Fruit fly (Drosophila melanogaster): Measurements from ENCODE around the gene CG3345.

CG3345 gene

DNA sequence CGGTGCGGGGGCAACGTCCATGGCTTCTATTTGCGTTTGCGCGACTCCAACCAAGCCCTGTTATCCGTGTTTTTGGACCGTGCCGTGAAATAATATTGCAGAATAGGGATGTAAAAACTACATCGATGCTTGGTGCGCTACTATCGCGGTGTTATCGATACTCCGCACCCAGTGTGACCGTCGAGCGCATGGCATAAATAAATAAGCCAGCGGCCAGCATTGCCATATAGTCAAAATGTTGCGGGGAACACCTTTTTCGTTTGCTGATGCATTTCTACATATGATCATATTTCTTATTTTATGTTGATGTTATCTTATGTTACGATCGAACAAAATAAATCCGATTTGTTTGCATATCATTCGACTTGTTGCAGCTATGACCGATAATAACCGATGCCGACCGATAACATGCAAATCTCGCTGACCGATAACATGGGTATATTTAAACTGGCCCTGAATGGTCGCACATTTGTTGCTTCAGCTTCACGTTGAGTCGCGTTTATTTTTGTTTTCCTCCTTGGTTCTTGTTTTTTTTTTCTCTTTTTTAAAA, 8.3 kb downstream of the CG3345 start, which contains the start of gene smo (continued):
- TF ChIP-seq Awh (GFP tag; IDR thresholded peaks at IDR 0.05), result no peak
- TF ChIP-seq cwo (GFP tag; optimal IDR thresholded peaks at IDR 0.05), result no peak
- peak; percentile 35 for TF ChIP-seq ssp (GFP tag; IDR thresholded peaks at IDR 0.05)
- peak; percentile 84 for TF ChIP-seq sens (GFP tag)
- no peak for TF ChIP-seq tx (GFP tag; optimal IDR thresholded peaks at IDR 0.05)
- TF ChIP-seq CG30020 (tag; optimal IDR thresholded peaks at IDR 0.05), result peak; percentile 52
- peak; percentile 62 for TF ChIP-seq CG2120 (GFP tag; optimal IDR thresholded peaks at IDR 0.05)
- peak; percentile 62 for TF ChIP-seq CG3847 (GFP tag; IDR thresholded peaks at IDR 0.05)
- no peak for TF ChIP-seq br (optimal IDR thresholded peaks at IDR 0.05)
- no peak for TF ChIP-seq H15 (GFP tag; IDR thresholded peaks at IDR 0.05)
- peak; percentile 91 for TF ChIP-seq amos (GFP tag; IDR thresholded peaks at IDR 0.05; ENCODE audit: partially characterized antibody)
- TF ChIP-seq Elba2 (GFP tag; optimal IDR thresholded peaks at IDR 0.05), result no peak
- no peak for TF ChIP-seq mirr (GFP tag; optimal IDR thresholded peaks at IDR 0.05)
- peak; percentile 90 for TF ChIP-seq CG13287 (GFP tag; IDR thresholded peaks at IDR 0.05; ENCODE audit: partially characterized antibody)
- TF ChIP-seq CG11456 (GFP tag; IDR thresholded peaks at IDR 0.05), result 0 out of 3 replicates have a peak, but pooled peaks have one; percentile 35
- TF ChIP-seq Fer2 (tag; optimal IDR thresholded peaks at IDR 0.05), result no peak
- peak; percentile 87 for TF ChIP-seq unc-4 (GFP tag; IDR thresholded peaks at IDR 0.05; ENCODE audit: partially characterized antibody)
- TF ChIP-seq CG10654 (GFP tag; optimal IDR thresholded peaks at IDR 0.05), result peak; percentile 56
- TF ChIP-seq CG16863 (GFP tag; optimal IDR thresholded peaks at IDR 0.05), result peak; percentile 96
- TF ChIP-seq Bteb2 (GFP tag; optimal IDR thresholded peaks at IDR 0.05), result peak; percentile 55
- peak; percentile 14 for TF ChIP-seq nerfin-1 (tag; optimal IDR thresholded peaks at IDR 0.05)
- TF ChIP-seq repo (GFP tag; optimal IDR thresholded peaks at IDR 0.05), result peak; percentile 42
- TF ChIP-seq crol (GFP tag; IDR thresholded peaks at IDR 0.05), result no peak; the same call in 1 of the 2 replicates
- TF ChIP-seq CG30403 (GFP tag; optimal IDR thresholded peaks at IDR 0.05), result peak; percentile 44
- TF ChIP-seq CG1832 (GFP tag; optimal IDR thresholded peaks at IDR 0.05), result no peak
- peak in 1 of 2 experiments; percentile 12 for TF ChIP-seq insv (GFP tag; optimal IDR thresholded peaks at IDR 0.05)
- TF ChIP-seq Hr3 (GFP tag; optimal IDR thresholded peaks at IDR 0.05), result peak; percentile 33
- TF ChIP-seq E2f2 (GFP tag; IDR thresholded peaks at IDR 0.05), result peak; percentile 55
- peak; percentile 57; the same call in 1 of the 2 replicates for TF ChIP-seq Rfx (GFP tag; IDR thresholded peaks at IDR 0.05)
- TF ChIP-seq CG2712 (tag; optimal IDR thresholded peaks at IDR 0.05), result peak; percentile 49
- peak; percentile 30 for TF ChIP-seq bab2 (GFP tag; optimal IDR thresholded peaks at IDR 0.05)
- TF ChIP-seq ro (GFP tag; IDR thresholded peaks at IDR 0.05), result no peak

DNA sequence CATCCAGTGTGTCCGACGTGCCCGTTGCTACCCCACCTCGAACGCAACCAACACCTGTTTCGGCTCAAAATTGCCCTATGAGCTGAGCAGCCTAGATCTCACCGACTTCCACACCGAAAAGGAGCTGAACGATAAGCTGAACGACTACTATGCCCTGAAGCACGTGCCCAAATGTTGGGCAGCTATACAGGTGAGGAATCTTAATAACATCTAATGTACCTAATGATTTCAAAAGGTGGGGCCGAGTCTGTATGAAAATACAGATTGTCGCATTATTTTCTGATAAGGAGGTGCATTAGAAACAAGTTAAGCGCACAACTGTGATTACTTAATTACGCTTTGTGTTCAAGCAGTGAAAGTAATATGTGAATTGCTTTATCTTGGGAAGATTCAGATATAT, 9.2 kb downstream of the CG3345 start, which contains the start of gene CG17078:
Gene CG17078 (minus strand): TSS at position 101 of the 400 bp plus-strand sequence.
- TF ChIP-seq mld (GFP tag; IDR thresholded peaks at IDR 0.05; ENCODE audit: partially characterized antibody) (0 out of 3 replicates have a peak, but pooled peaks have one; percentile 4), zen (tag; optimal IDR thresholded peaks at IDR 0.05) (no peak)

DNA sequence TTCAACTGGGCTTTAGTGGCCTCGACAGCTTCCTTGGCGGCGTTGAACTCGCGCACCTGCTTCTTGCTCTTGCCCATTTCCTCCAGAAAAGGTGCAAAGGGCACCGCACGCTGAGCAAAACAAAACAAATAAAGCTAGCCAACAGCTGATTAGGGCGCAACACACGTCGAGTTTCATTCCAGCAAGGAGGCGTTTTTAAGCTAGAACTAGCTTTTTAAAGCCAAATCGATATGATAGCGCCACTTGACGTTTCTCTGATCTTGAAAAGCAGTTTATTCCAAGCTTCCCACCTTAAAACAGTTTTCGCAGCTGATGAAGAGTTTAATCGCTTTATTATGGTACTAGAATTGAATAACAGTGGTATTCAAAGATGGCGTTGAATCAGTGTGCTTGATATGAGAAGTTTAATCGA, 14.2 kb downstream of the CG3345 start, which contains the start of gene CG11601:
Gene CG11601 (minus strand): TSS at position 199 of the 412 bp plus-strand sequence.
- TF ChIP-seq dmrt99B (tag; optimal IDR thresholded peaks at IDR 0.05), result no peak
- no peak for TF ChIP-seq toy (GFP tag; IDR thresholded peaks at IDR 0.05)
- no peak for TF ChIP-seq aop (GFP tag; IDR thresholded peaks at IDR 0.05)
- no peak for TF ChIP-seq ash1 (GFP tag; optimal IDR thresholded peaks at IDR 0.05)
- no peak for TF ChIP-seq CG10321 (GFP tag; IDR thresholded peaks at IDR 0.05)
- no peak for TF ChIP-seq Jarid2 (GFP tag; optimal IDR thresholded peaks at IDR 0.05)
- no peak for TF ChIP-seq CG12769 (tag; optimal IDR thresholded peaks at IDR 0.05)
- TF ChIP-seq tgo (GFP tag; IDR thresholded peaks at IDR 0.05), result 0 out of 3 replicates have a peak, but pooled peaks have one; percentile 14
- no peak for TF ChIP-seq CG9817 (tag; optimal IDR thresholded peaks at IDR 0.05)
- no peak for TF ChIP-seq gcm (GFP tag; optimal IDR thresholded peaks at IDR 0.05)
- TF ChIP-seq CG14050 (GFP tag; IDR thresholded peaks at IDR 0.05), result no peak
- peak; percentile 52; the same call in 1 of the 2 replicates for TF ChIP-seq Xrp1 (GFP tag; IDR thresholded peaks at IDR 0.05)
- TF ChIP-seq Side (GFP tag; optimal IDR thresholded peaks at IDR 0.05), result peak; percentile 10
- TF ChIP-seq Dref (GFP tag; IDR thresholded peaks at IDR 0.05), result peak; percentile 52
- TF ChIP-seq Fer1 (GFP tag; optimal IDR thresholded peaks at IDR 0.05), result peak; percentile 29
- TF ChIP-seq Doc2 (GFP tag; IDR thresholded peaks at IDR 0.05), result 0 out of 2 replicates have a peak, but pooled peaks have one; percentile 25
- no peak for TF ChIP-seq croc (GFP tag; conservative IDR thresholded peaks at IDR 0.05)
